Fruit fly (Drosophila melanogaster) whole organism: ENCODE results near the gene Cyp4g15.

Experiments
- CG8478 ChIP-seq: fragments of >200 bp; optimal IDR thresholded peaks from 2 replicates; lab custom pipeline; 2018; ENCODE audit warnings: inconsistent platforms
- Dll ChIP-seq: fragments of >200 bp; optimal IDR thresholded peaks from 2 replicates; lab custom pipeline; 2017
- EcR ChIP-seq, 2 experiments: fragments of >200 bp; optimal IDR thresholded peaks; 2 replicates each; lab custom pipeline; 2017; ENCODE audit warnings: missing biosample characterization in 2 of 2, missing genetic modification characterization in 2 of 2, missing genetic modification reagents in 2 of 2
- pan ChIP-seq: fragments of >200 bp; optimal IDR thresholded peaks from 2 replicates; lab custom pipeline; 2017
- psq ChIP-seq: fragments of >200 bp; optimal IDR thresholded peaks from 2 replicates; lab custom pipeline; 2017
- usp ChIP-seq: fragments of >200 bp; optimal IDR thresholded peaks from 2 replicates; lab custom pipeline; 2017; ENCODE audit warnings: missing biosample characterization, missing genetic modification characterization, mixed read lengths

dm6 chrX:11523921-11524320 is 47.1 kb downstream of the Cyp4g15 start:
- TF ChIP-seq pan (lab: Kevin White, UChicago) (no peak), EcR (GFP tag; optimal IDR thresholded peaks at IDR 0.05; lab: Kevin White, UChicago) (no peak), usp (GFP tag; lab: Kevin White, UChicago) (no peak), Dll (lab: Kevin White, UChicago) (no peak), CG8478 (lab: Kevin White, UChicago) (no peak), psq (no peak)
